Fruit fly (Drosophila melanogaster) whole organism: ENCODE results near the gene Stat92E.

Source experiments
- Dll ChIP-seq: fragments of >200 bp; optimal IDR thresholded peaks from 2 replicates; lab custom pipeline; 2017
- EcR ChIP-seq, 2 experiments: fragments of >200 bp; optimal IDR thresholded peaks; 2 replicates each; lab custom pipeline; 2017; ENCODE audit warnings: missing biosample characterization in 2 of 2, missing genetic modification characterization in 2 of 2, missing genetic modification reagents in 2 of 2
- pan ChIP-seq: fragments of >200 bp; optimal IDR thresholded peaks from 2 replicates; lab custom pipeline; 2017
- psq ChIP-seq: fragments of >200 bp; optimal IDR thresholded peaks from 2 replicates; lab custom pipeline; 2017
- usp ChIP-seq: fragments of >200 bp; optimal IDR thresholded peaks from 2 replicates; lab custom pipeline; 2017; ENCODE audit warnings: missing biosample characterization, missing genetic modification characterization, mixed read lengths

DNA sequence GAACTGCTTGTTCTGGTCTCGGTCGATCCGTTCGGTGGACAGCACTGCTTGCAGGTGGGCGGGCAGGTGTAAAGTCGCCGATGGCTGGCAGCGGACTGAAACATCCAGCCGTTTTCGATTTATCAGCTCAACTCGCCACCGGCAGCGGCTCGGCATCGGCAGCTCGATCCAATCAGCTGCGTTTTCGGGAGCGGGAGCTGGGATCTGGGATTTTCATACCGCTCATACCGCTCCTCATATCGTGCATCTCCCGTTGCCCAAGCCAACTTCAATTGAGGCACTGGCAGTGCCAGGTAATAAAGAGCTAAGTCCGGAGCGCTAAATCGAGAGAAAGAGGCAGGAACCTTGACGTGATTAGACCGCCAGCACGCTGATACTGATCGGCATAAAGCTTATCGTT is 39.7 kb downstream of the Stat92E start, which contains the start of gene MFS9:
- TF ChIP-seq Dll, result no peak
- no peak for TF ChIP-seq pan (lab: Kevin White, UChicago)
- no peak for TF ChIP-seq usp
- no peak for TF ChIP-seq psq
- TF ChIP-seq EcR (GFP tag; optimal IDR thresholded peaks at IDR 0.05; lab: Kevin White, UChicago), result no peak
